Fruit fly (Drosophila melanogaster): Measurements from ENCODE around the gene CG31156.

CG31156 gene

DNA sequence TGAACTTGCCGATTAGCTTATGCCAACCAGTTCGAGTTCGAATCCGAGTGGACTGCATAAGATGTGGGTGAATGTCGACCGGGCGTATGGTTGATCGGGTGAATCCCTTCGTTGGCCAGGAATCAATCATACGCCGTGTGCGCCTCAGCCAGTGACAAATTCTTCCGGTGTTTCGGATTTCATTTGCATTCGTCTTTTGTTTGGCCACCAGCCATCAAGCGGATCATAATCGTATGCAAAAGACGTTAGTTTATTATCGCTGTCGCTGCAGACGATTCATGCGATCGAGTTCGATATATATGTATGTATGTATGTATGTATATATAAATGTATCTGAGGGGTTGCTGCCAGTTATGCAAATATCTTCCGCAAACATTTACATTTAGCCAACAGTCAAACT lies 49.4 kb downstream of the CG31156 start:
- no peak for TF ChIP-seq CG4496 (GFP tag; IDR thresholded peaks at IDR 0.05)
- TF ChIP-seq CG17806 (tag; optimal IDR thresholded peaks at IDR 0.05) = no peak
- no peak for TF ChIP-seq Ets98B (GFP tag; IDR thresholded peaks at IDR 0.05)
- TF ChIP-seq CG34367 (tag; optimal IDR thresholded peaks at IDR 0.05) = no peak
- TF ChIP-seq CG32121 (GFP tag; IDR thresholded peaks at IDR 0.05) = no peak
- no peak for TF ChIP-seq CG13204 (GFP tag; optimal IDR thresholded peaks at IDR 0.05)
- TF ChIP-seq D1 (tag; optimal IDR thresholded peaks at IDR 0.05) = no peak
- no peak for TF ChIP-seq Pif1A (GFP tag; optimal IDR thresholded peaks at IDR 0.05)
- no peak for TF ChIP-seq CG14655 (GFP tag; optimal IDR thresholded peaks at IDR 0.05)
- no peak for TF ChIP-seq Pif1B (GFP tag; optimal IDR thresholded peaks at IDR 0.05)
- TF ChIP-seq CG10348 (GFP tag; IDR thresholded peaks at IDR 0.05) = no peak
- TF ChIP-seq Snoo (tag; optimal IDR thresholded peaks at IDR 0.05) = no peak
- no peak for TF ChIP-seq CG12605 (GFP tag; IDR thresholded peaks at IDR 0.05)
- no peak for TF ChIP-seq rn (GFP tag; IDR thresholded peaks at IDR 0.05)
- no peak for TF ChIP-seq CG8301 (tag; optimal IDR thresholded peaks at IDR 0.05)
- TF ChIP-seq CG9948 (tag; optimal IDR thresholded peaks at IDR 0.05) = no peak
- TF ChIP-seq fd96Ca (GFP tag; IDR thresholded peaks at IDR 0.05) = no peak
- TF ChIP-seq CG8159 (tag; optimal IDR thresholded peaks at IDR 0.05) = no peak
- no peak for TF ChIP-seq gl (tag; optimal IDR thresholded peaks at IDR 0.05)

DNA sequence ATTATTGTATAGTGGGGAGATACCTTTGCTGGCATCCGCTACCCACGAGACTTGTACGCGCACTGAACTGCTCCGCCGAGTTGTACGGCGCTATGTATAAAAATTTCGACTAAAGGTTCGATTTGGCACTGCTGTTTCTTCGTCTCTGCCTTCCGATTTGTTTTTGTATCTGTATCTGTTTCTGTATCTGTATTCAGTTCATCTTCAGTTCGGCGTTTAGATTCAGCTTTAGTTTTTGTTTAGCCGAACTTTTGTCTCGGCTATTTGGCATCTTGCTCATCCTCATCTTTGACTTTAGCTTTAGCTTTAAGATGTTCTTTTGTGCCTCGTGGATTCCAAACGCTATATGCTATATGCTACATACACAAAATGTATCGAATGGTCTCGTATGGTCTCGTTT lies 51.0 kb downstream of the CG31156 start, which contains the start of gene sit:
sit (minus strand) TSS at position 71 of the 400 bp plus-strand sequence.
- no peak for TF ChIP-seq CG12605 (GFP tag; IDR thresholded peaks at IDR 0.05)
- TF ChIP-seq CG17806 (tag; optimal IDR thresholded peaks at IDR 0.05) = no peak
- TF ChIP-seq fd96Ca (GFP tag; IDR thresholded peaks at IDR 0.05) = no peak
- TF ChIP-seq CG10348 (GFP tag; IDR thresholded peaks at IDR 0.05) = no peak
- no peak for TF ChIP-seq CG14655 (GFP tag; optimal IDR thresholded peaks at IDR 0.05)
- no peak for TF ChIP-seq Pif1A (GFP tag; optimal IDR thresholded peaks at IDR 0.05)
- TF ChIP-seq CG9948 (tag; optimal IDR thresholded peaks at IDR 0.05) = no peak
- no peak for TF ChIP-seq Pif1B (GFP tag; optimal IDR thresholded peaks at IDR 0.05)
- TF ChIP-seq CG34367 (tag; optimal IDR thresholded peaks at IDR 0.05) = no peak
- TF ChIP-seq Snoo (tag; optimal IDR thresholded peaks at IDR 0.05) = no peak
- TF ChIP-seq CG32121 (GFP tag; IDR thresholded peaks at IDR 0.05) = no peak
- TF ChIP-seq rn (GFP tag; IDR thresholded peaks at IDR 0.05) = no peak

DNA sequence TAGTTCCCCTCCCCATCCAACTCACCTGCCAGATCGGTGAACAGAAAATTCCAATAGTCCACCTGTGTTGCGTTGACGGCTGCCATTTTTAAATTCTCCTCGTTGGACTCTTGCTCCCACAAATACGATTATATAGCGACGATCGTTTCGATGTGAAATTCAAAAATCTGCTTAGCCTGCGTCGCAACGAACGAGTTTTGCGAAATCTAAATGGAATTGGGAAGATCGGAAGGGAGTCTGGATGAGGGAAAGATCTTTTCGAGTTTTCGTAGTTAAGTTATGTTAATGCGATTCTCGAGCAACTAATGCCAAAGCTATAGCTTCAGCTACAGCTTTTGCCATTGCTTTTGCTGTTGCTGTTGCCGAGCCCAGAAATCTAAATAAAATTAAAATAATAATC lies 53.2 kb downstream of the CG31156 start:
- TF ChIP-seq fd96Ca (GFP tag; IDR thresholded peaks at IDR 0.05) (no peak), CG8159 (tag; optimal IDR thresholded peaks at IDR 0.05) (no peak), EcR (GFP tag; optimal IDR thresholded peaks at IDR 0.05) (no peak), CG4496 (GFP tag; IDR thresholded peaks at IDR 0.05) (no peak)

Data from whole organism, pupa.